Worm (Caenorhabditis elegans) whole organism, early embryonic: ENCODE measurements around the gene Y41C4A.7.

ENCODE experiments used
- flt-1 ChIP-seq: fragments of 200-800 bp; sonication (Bioruptor generic); IDR thresholded peaks from 2 replicates; pipeline ENCODE4 v1.3.6; 2022; ENCODE audit warnings: missing genetic modification characterization, missing compliant biosample characterization
- scrt-1 ChIP-seq: fragments of 200-800 bp; sonication (Bioruptor generic); IDR thresholded peaks from 2 replicates; pipeline ENCODE4 v1.3.6; 2022; ENCODE audit warnings: missing genetic modification characterization, missing compliant biosample characterization
- tbx-37 ChIP-seq: fragments of 200-800 bp; sonication (Bioruptor generic); conservative IDR thresholded peaks from 2 replicates; pipeline ENCODE4 v1.3.6; 2022; ENCODE audit warnings: missing genetic modification reagents, missing genetic modification characterization, missing compliant biosample characterization
- tra-4 ChIP-seq: sonication (generic microtip); optimal IDR thresholded peaks from 2 replicates; lab custom pipeline; 2017; ENCODE audit warnings: missing genetic modification characterization, missing compliant biosample characterization

- TF ChIP-seq flt-1: no peak
- no peak for TF ChIP-seq tra-4
- no peak for TF ChIP-seq scrt-1 (GFP tag; lab: Robert Waterston, UW)
- no peak for TF ChIP-seq tbx-37
Measured at ce11 chrIII:11737527-11737926, 38.9 kb downstream of the Y41C4A.7 start, which contains the start of gene sup-1.
